Worm (Caenorhabditis elegans) whole organism, early embryonic: ENCODE data around the gene pat-4.

ENCODE experiments used
- ama-1 ChIP-seq: fragments of 150-350 bp; optimal IDR thresholded peaks from 2 replicates; lab custom pipeline; 2014
- hmg-4 ChIP-seq: fragments of 200-800 bp; sonication (Bioruptor generic); optimal IDR thresholded peaks from 2 replicates; lab custom pipeline; 2018; ENCODE audit warnings: mild to moderate bottlenecking, missing genetic modification characterization, missing compliant biosample characterization

DNA sequence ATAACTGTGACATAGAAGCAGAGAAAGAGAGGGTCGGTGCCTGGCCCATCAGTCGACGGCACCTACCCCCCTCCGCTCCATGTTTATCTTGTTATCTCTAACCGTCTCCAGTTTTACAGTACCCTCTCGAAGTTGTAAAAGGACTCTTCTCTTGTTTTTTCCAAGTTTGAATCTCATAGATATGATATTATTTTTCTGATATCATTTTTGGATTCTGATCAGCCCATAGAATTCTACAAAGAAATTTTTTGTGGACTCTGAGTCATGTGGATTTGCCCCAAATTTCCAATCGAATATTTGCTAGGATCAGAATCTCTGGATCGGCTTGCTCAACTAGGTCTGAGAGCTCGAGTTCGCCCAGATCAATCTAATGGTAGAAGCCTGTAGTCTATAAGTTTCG lies 20.0 kb upstream of the pat-4 start, which contains the start of gene C29F9.6:
- TF ChIP-seq ama-1 (no peak), hmg-4 (no peak)
